Fruit fly (Drosophila melanogaster) whole organism, adult: ENCODE measurements around the gene CG32643.
A peak's percentile ranks its signal among the peaks of the same experiment; 100 is the strongest.

Experiments used
- CG11617 ChIP-seq: fragments of 200-800 bp; sonication (Bioruptor generic); optimal IDR thresholded peaks from 2 replicates; lab custom pipeline; 2017; ENCODE audit warnings: mild to moderate bottlenecking, missing biosample characterization, missing genetic modification reagents, missing genetic modification characterization
- CG12768 ChIP-seq: fragments of 200-800 bp; sonication (Bioruptor generic); optimal IDR thresholded peaks from 2 replicates; lab custom pipeline; 2017; ENCODE audit warnings: missing biosample characterization, missing genetic modification characterization, mild to moderate bottlenecking, moderate library complexity, missing genetic modification reagents
- CG14711 ChIP-seq: fragments of 200-800 bp; sonication (Bioruptor generic); optimal IDR thresholded peaks from 2 replicates; lab custom pipeline; 2018; ENCODE audit warnings: missing biosample characterization, mild to moderate bottlenecking, missing genetic modification characterization, moderate library complexity
- CG1620 ChIP-seq: fragments of 200-800 bp; sonication (Bioruptor generic); optimal IDR thresholded peaks from 2 replicates; lab custom pipeline; 2016; ENCODE audit warnings: missing biosample characterization, missing genetic modification characterization
- CG33017 ChIP-seq: fragments of 200-800 bp; sonication (Bioruptor generic); optimal IDR thresholded peaks from 2 replicates; lab custom pipeline; 2018; ENCODE audit warnings: missing biosample characterization, mild to moderate bottlenecking, missing genetic modification characterization, moderate library complexity
- CG5204 ChIP-seq: fragments of 200-800 bp; sonication (Bioruptor generic); optimal IDR thresholded peaks from 2 replicates; lab custom pipeline; 2016; ENCODE audit warnings: missing biosample characterization, missing genetic modification characterization
- CG7045 ChIP-seq: fragments of 200-800 bp; sonication (Bioruptor generic); optimal IDR thresholded peaks from 2 replicates; lab custom pipeline; 2017; ENCODE audit warnings: missing biosample characterization, mild to moderate bottlenecking, missing genetic modification characterization
- CG7101 ChIP-seq: fragments of 200-800 bp; sonication (Bioruptor generic); optimal IDR thresholded peaks from 2 replicates; lab custom pipeline; 2018; ENCODE audit warnings: missing biosample characterization, mild to moderate bottlenecking, missing genetic modification characterization, moderate library complexity
- Crg-1 ChIP-seq: fragments of 200-800 bp; sonication (Bioruptor generic); optimal IDR thresholded peaks from 2 replicates; lab custom pipeline; 2016; ENCODE audit warnings: missing biosample characterization, missing genetic modification characterization
- Hr96 ChIP-seq: fragments of 200-800 bp; sonication (Bioruptor generic); optimal IDR thresholded peaks from 2 replicates; lab custom pipeline; 2016; ENCODE audit warnings: missing biosample characterization, missing genetic modification characterization
- Mnt ChIP-seq: fragments of 200-800 bp; sonication (Bioruptor generic); optimal IDR thresholded peaks from 2 replicates; lab custom pipeline; 2016; ENCODE audit warnings: missing biosample characterization, mild to moderate bottlenecking, missing genetic modification characterization
- bab1 ChIP-seq: fragments of 200-800 bp; sonication (Bioruptor generic); optimal IDR thresholded peaks from 3 replicates; lab custom pipeline; 2019; ENCODE audit warnings: missing biosample characterization, mild to moderate bottlenecking, missing genetic modification characterization, moderate library complexity
- cic ChIP-seq: fragments of 200-800 bp; sonication (Bioruptor generic); optimal IDR thresholded peaks from 2 replicates; lab custom pipeline; 2017; ENCODE audit warnings: missing biosample characterization, mild to moderate bottlenecking, missing genetic modification characterization, moderate library complexity
- cnc ChIP-seq, 2 experiments: fragments of >200 bp; optimal IDR thresholded peaks; 2 replicates each; lab custom pipeline; 2017
- kay ChIP-seq: fragments of 200-800 bp; sonication (Bioruptor generic); peaks from one replicate; lab custom pipeline; 2016; ENCODE audit warnings: missing biosample characterization, missing genetic modification characterization, borderline replicate concordance
- ovo ChIP-seq: fragments of 200-800 bp; sonication (Bioruptor generic); optimal IDR thresholded peaks from 2 replicates; lab custom pipeline; 2016; ENCODE audit warnings: missing biosample characterization, missing genetic modification characterization
- pad ChIP-seq: fragments of 200-800 bp; sonication (Bioruptor generic); optimal IDR thresholded peaks from 3 replicates; lab custom pipeline; 2017; ENCODE audit warnings: missing biosample characterization, missing genetic modification characterization, mild to moderate bottlenecking, moderate library complexity, missing genetic modification reagents
- tj ChIP-seq: fragments of 200-800 bp; sonication (Bioruptor generic); optimal IDR thresholded peaks from 3 replicates; lab custom pipeline; 2017; ENCODE audit warnings: missing biosample characterization, mild to moderate bottlenecking, missing genetic modification characterization, moderate library complexity
- toe ChIP-seq: fragments of 200-800 bp; sonication (Bioruptor generic); optimal IDR thresholded peaks from 2 replicates; lab custom pipeline; 2016; ENCODE audit warnings: missing biosample characterization, missing genetic modification characterization

Gene CG32643

DNA sequence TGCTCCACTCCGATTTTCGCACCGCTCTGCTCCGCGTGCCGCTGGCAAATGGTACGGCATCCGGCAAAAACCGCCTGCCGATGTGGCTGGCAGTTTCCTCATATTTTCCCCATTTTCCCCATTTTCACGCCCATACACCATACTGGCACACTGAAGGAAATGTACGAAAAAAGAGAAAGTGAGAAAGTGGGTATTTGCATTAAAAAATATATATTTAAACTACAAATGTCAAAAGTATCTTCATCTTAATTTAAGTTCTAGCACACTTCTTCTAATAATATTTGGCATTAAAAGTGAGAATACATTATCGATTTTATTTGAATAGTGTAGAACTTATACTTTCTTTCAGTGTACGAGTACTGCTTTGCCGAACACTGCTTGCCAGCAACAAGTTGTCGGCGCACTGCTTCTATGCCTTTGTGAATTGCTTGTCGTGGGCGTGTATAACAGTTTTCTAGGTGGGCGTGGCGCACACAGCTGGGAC is 26.9 kb upstream of the CG32643 start, which contains the start of gene hec:
TSS of gene hec (minus strand) at position 51 of the 484 bp plus-strand sequence.
- TF ChIP-seq CG1620 (GFP tag; lab: Kevin White, UChicago): no peak
- TF ChIP-seq bab1 (GFP tag; lab: Kevin White, UChicago): no peak
- no peak for TF ChIP-seq CG12768 (GFP tag; lab: Kevin White, UChicago)
- no peak for TF ChIP-seq toe (GFP tag; lab: Kevin White, UChicago)
- no peak for TF ChIP-seq ovo
- TF ChIP-seq cic: no peak
- TF ChIP-seq kay (GFP tag; lab: Kevin White, UChicago): no peak
- no peak for TF ChIP-seq CG7045 (GFP tag; lab: Kevin White, UChicago)
- TF ChIP-seq Mnt: no peak
- TF ChIP-seq CG33017: no peak
- no peak for TF ChIP-seq CG14711
- no peak for TF ChIP-seq pad (GFP tag; lab: Kevin White, UChicago)
- no peak for TF ChIP-seq cnc (optimal IDR thresholded peaks at IDR 0.05; lab: Kevin White, UChicago)
- no peak for TF ChIP-seq CG5204 (GFP tag; lab: Kevin White, UChicago)
- no peak for TF ChIP-seq CG7101 (tag; lab: Kevin White, UChicago)
- no peak for TF ChIP-seq CG11617 (GFP tag; lab: Kevin White, UChicago)

DNA sequence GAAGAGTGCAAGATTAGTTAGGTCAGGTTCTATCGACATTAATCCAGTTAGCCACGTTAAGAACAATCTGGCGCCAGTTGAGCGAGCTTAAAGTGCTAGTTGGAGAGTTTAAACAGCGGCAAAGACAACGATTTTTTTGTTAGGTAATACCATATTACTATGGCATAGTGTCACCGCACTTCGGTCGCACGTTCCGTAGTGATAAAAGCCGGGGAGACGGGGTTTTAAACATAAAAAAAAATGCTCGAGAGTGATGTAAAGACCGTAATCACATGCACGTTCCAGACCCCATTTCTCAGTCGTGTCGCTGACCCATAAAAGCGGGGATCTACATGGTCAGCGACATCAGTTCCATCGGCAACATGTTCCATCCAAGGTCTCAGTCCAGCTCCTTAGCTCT is 25.4 kb upstream of the CG32643 start, which contains the start of gene CG32642:
TSS of gene CG32642 (plus strand) at position 301 of the 400 bp plus-strand sequence.
- no peak for TF ChIP-seq toe (GFP tag; lab: Kevin White, UChicago)
- no peak for TF ChIP-seq CG14711
- TF ChIP-seq Hr96 (GFP tag; lab: Kevin White, UChicago): no peak

DNA sequence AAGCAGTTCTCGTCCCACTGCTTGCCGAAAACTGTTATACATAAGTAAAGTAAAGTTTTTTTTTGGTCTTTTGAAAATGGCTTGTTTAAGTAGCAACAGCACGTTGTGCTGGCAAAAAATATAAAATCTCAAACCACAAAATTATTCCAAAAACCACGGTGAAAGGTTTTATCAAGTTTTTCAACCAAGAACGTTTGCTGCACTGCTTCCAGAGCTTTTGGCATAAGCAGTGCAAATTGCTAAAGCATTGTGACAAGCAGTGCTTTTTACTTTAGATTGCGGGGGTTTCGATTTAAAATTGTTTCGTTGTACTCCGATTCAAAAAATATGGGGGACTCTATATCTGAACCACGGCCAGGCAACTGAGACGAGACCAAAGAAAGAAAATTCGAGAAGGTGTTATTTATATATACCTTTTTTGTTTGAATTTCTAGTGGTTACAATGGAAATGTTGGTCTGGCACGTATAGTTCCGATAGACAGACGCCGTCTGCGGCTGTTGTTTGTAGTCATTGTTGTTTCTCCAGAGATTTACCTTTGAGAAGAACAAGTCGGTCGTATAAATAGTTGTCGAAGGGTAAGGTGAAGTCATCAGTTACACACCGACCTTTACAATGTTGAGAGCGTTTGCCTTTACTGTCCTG is 16.9 kb upstream of the CG32643 start, which contains the start of gene Mur11Da:
TSS of gene Mur11Da (plus strand) at position 593 of the 643 bp plus-strand sequence.
- TF ChIP-seq toe (GFP tag; lab: Kevin White, UChicago) (no peak), ovo (no peak), CG33017 (no peak), CG7101 (tag; lab: Kevin White, UChicago) (no peak), CG5204 (GFP tag; lab: Kevin White, UChicago) (no peak), cic (no peak), pad (GFP tag; lab: Kevin White, UChicago) (no peak), cnc (optimal IDR thresholded peaks at IDR 0.05; lab: Kevin White, UChicago) (no peak), bab1 (GFP tag; lab: Kevin White, UChicago) (no peak), Crg-1 (GFP tag; lab: Kevin White, UChicago) (no peak), CG12768 (GFP tag; lab: Kevin White, UChicago) (no peak)

DNA sequence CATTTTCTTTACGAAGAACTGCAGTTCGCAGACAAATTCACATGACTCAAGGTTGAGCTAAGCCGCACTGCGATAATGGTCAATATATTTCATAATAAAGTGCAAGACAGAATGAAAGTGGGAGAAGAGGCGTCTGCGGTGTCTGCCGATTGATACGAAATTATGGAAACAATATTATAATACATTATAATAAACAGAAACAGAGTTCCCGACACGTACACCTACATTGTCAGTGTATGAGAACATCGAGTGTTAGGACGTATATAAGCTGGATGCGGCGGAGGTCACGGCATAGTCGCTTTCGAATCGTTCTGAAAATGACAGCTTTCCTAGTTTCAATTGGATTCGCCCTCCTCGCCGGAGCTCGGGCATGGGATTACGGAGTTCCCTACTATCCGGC is 13.9 kb upstream of the CG32643 start, which contains the start of gene CG15721:
TSS of gene CG15721 (plus strand) at position 301 of the 400 bp plus-strand sequence.
- TF ChIP-seq CG11617 (GFP tag; lab: Kevin White, UChicago) (no peak), pad (GFP tag; lab: Kevin White, UChicago) (no peak), cnc (optimal IDR thresholded peaks at IDR 0.05; lab: Kevin White, UChicago) (no peak), CG7045 (GFP tag; lab: Kevin White, UChicago) (no peak)

DNA sequence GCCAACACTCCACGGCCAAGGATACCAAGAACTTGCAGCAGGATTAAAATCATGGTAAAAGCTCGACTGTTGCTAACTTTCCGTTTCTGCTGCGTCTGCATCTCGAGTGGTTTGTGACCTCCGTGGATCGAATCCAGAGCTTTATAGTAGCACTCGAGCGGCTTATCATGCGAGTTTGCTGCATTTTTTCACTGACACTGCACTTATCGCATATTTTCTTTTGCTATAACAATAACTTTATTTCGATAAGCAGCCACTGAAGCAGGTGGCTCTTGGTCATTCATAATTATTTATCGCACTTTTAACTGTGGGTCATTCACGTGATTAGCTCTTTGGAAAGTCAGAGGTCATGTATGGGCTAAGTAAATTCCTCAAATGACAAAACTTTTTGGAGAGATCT is 8.2 kb upstream of the CG32643 start, which contains the start of gene CG12716:
TSS of gene CG12716 (minus strand) at position 101 of the 400 bp plus-strand sequence.
- TF ChIP-seq Mnt: no peak
- no peak for TF ChIP-seq ovo
- no peak for TF ChIP-seq Hr96 (GFP tag; lab: Kevin White, UChicago)
- TF ChIP-seq CG12768 (GFP tag; lab: Kevin White, UChicago): no peak
- TF ChIP-seq toe (GFP tag; lab: Kevin White, UChicago): no peak

DNA sequence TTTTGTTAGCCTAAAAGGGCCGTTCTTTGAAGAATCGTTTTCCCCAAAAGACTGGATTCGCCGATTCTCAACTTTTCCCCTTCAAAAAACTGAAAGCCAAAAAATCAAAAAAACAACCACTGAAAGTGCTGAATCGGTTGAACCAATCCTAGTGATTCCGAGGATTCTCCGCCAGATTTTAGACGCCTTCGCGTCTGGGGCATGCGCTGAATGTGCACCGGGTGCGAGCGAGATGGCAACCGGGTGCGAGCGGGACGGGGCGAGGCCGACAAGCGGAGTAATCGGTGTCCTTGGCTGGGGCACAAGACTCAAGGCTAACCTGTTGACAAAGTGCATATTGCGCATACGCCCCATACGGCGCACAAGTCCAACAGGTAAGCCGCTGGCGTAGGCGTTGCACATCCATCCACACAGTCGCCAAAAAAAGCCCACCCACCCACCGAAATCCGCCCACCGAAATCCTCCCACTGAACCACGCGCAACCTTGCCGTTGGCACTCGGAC is 2.7 kb downstream of the CG32643 start:
- TF ChIP-seq pad (GFP tag; lab: Kevin White, UChicago) (peak; percentile 96), CG33017 (no peak)

DNA sequence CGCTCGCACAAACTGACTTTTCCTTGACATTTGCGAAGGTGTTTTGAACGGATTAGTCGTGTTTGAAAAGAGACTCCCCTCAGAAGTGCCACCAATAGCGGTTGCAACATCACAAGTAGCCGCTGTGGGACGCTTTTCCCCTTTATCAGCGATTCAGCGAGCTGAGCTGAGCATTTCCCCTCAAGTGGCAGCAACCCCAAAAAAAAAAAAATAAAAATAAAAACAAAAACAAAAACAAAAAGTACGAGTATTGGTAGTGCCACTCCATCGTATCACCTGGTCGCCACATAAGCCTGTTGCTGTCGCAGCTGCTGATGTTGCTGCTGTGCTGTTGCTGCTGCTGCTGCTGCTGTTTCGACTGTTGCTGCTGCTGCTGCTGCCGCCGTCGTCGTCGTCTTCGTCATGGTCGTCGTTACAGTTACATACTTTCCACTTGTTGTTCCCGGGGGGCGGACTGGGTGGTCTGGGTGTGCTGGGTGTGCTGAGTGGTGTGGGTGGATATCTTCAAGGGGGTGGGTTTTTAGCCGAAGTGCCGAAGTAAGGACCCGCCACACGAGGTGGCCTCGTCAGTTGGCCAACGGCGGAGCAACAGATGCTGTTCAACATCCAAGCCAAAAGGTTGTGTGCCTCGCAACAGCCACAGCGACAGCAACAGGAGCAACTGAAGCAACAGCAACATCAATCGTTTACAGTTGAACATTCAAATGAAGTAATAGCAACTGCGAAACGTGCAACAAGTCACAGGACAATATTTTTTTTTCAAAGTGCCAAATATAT is 3.9 kb downstream of the CG32643 start, which contains the start of gene rsh:
TSS of gene rsh (plus strand) at position 591 of the 777 bp plus-strand sequence.
- TF ChIP-seq CG7045 (GFP tag; lab: Kevin White, UChicago) (no peak), pad (GFP tag; lab: Kevin White, UChicago) (peak; percentile 83)

DNA sequence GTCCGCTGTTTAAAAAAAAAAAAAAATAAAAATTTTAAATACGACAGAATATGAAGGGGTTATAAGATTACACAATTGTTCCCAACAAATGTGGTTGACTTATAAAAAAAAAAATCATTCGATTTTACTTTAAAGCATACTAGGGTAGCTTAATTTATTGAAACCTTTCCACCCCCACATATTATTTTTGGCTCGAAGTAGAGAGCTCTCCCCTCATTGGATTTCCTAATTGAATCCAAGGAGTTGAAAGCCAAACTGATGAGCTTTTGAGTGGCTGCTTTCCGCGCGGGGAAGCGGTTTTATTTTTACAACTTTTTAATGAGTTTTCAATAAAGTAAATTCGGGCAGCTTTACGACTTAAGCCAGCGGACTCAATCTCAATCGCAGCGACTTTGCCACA is 20.5 kb downstream of the CG32643 start, which contains the start of gene CG15719:
TSS of gene CG15719 (minus strand) at position 101 of the 400 bp plus-strand sequence.
- TF ChIP-seq CG7101 (tag; lab: Kevin White, UChicago) (no peak), tj (GFP tag; lab: Kevin White, UChicago) (no peak), CG5204 (GFP tag; lab: Kevin White, UChicago) (no peak), toe (GFP tag; lab: Kevin White, UChicago) (no peak), CG1620 (GFP tag; lab: Kevin White, UChicago) (no peak), cnc (optimal IDR thresholded peaks at IDR 0.05; lab: Kevin White, UChicago) (no peak), CG11617 (GFP tag; lab: Kevin White, UChicago) (no peak), cic (no peak), bab1 (GFP tag; lab: Kevin White, UChicago) (no peak)
